Worm (Caenorhabditis elegans) whole organism, L3 larva: ENCODE measurements around the gene B0286.1.

Source experiments
- elt-2 ChIP-seq: sonication (generic microtip); optimal IDR thresholded peaks from 2 replicates; lab custom pipeline; 2016; ENCODE audit warnings: missing genetic modification reagents, mild to moderate bottlenecking, missing genetic modification characterization, missing compliant biosample characterization
- lin-39 ChIP-seq: fragments of 150-350 bp; optimal IDR thresholded peaks from 2 replicates; lab custom pipeline; 2018; ENCODE audit warnings: missing biosample characterization, missing genetic modification reagents, missing genetic modification characterization
- nhr-23 ChIP-seq: fragments of 150-350 bp; optimal IDR thresholded peaks from 2 replicates; lab custom pipeline; 2014; ENCODE audit warnings: missing biosample characterization, missing genetic modification reagents, missing genetic modification characterization
- nhr-43 ChIP-seq: sonication (generic microtip); optimal IDR thresholded peaks from 2 replicates; lab custom pipeline; 2016; ENCODE audit warnings: mild to moderate bottlenecking, missing genetic modification characterization, missing compliant biosample characterization; ENCODE audit not compliant: poor library complexity, severe bottlenecking
- pha-4 ChIP-seq: fragments of 150-350 bp; optimal IDR thresholded peaks from 2 replicates; lab custom pipeline; 2014; ENCODE audit warnings: missing biosample characterization, missing genetic modification reagents, missing genetic modification characterization

Gene B0286.1

ce11 chrII:4435134-4435533 lies 56.8 kb downstream of the B0286.1 start, which contains the start of gene nhr-273:
Gene nhr-273, plus strand, starts transcription at chrII:4435300.
- TF ChIP-seq elt-2 (tag; lab: Kevin White, UChicago) = peak; percentile 54
- TF ChIP-seq nhr-43 (tag; lab: Kevin White, UChicago) = peak; percentile 61
- TF ChIP-seq lin-39 (tag; lab: Kevin White, UChicago) = no peak
- no peak for TF ChIP-seq nhr-23
- no peak for TF ChIP-seq pha-4 (tag; lab: Kevin White, UChicago)
